Worm (Caenorhabditis elegans) whole organism, late embryonic: ENCODE measurements around the gene kmo-2.

Source experiments
- C08G9.2 ChIP-seq: sonication (generic microtip); optimal IDR thresholded peaks from 2 replicates; lab custom pipeline; 2016; ENCODE audit warnings: mild to moderate bottlenecking, missing genetic modification characterization, moderate library complexity, missing compliant biosample characterization
- F13H6.1 ChIP-seq: sonication (generic microtip); optimal IDR thresholded peaks from 2 replicates; lab custom pipeline; 2016; ENCODE audit warnings: missing genetic modification characterization, missing compliant biosample characterization
- K09A11.1 ChIP-seq: sonication (generic microtip); optimal IDR thresholded peaks from 2 replicates; lab custom pipeline; 2017; ENCODE audit warnings: antibody characterized with exemption, mild to moderate bottlenecking, missing genetic modification characterization, missing compliant biosample characterization; ENCODE audit not compliant: insufficient read depth
- T23F11.4 ChIP-seq: fragments of 200-800 bp; sonication (Bioruptor generic); optimal IDR thresholded peaks from 2 replicates; lab custom pipeline; 2018; ENCODE audit warnings: mild to moderate bottlenecking, missing genetic modification characterization, missing compliant biosample characterization
- ahr-1 ChIP-seq: sonication (generic microtip); optimal IDR thresholded peaks from 2 replicates; lab custom pipeline; 2016; ENCODE audit warnings: missing genetic modification characterization, missing compliant biosample characterization
- ama-1 ChIP-seq: fragments of 150-350 bp; optimal IDR thresholded peaks from 2 replicates; lab custom pipeline; 2014
- ceh-14 ChIP-seq: sonication (generic microtip); optimal IDR thresholded peaks from 2 replicates; lab custom pipeline; 2016; ENCODE audit warnings: missing genotype, missing genetic modification characterization, missing compliant biosample characterization
- ceh-2 ChIP-seq: sonication (generic microtip); optimal IDR thresholded peaks from 2 replicates; lab custom pipeline; 2016; ENCODE audit warnings: missing genotype, missing genetic modification characterization, missing compliant biosample characterization
- ceh-22 ChIP-seq: sonication (generic microtip); optimal IDR thresholded peaks from 2 replicates; lab custom pipeline; 2017; ENCODE audit warnings: missing biosample characterization, missing genetic modification characterization
- ceh-24 ChIP-seq: sonication (generic microtip); optimal IDR thresholded peaks from 2 replicates; lab custom pipeline; 2016; ENCODE audit warnings: mild to moderate bottlenecking, missing genetic modification characterization, missing compliant biosample characterization
- ceh-30 ChIP-seq: fragments of 150-350 bp; optimal IDR thresholded peaks from 2 replicates; lab custom pipeline; 2014; ENCODE audit warnings: missing biosample characterization, missing genetic modification characterization
- ceh-31 ChIP-seq: sonication (generic microtip); optimal IDR thresholded peaks from 2 replicates; lab custom pipeline; 2016; ENCODE audit warnings: missing genetic modification characterization, missing compliant biosample characterization
- ceh-48 ChIP-seq: sonication (generic microtip); optimal IDR thresholded peaks from 2 replicates; lab custom pipeline; 2016; ENCODE audit warnings: missing genetic modification characterization, inconsistent platforms, missing compliant biosample characterization
- ceh-6 ChIP-seq: fragments of 200-800 bp; sonication (Bioruptor generic); optimal IDR thresholded peaks from 2 replicates; lab custom pipeline; 2018; ENCODE audit warnings: mild to moderate bottlenecking, missing genetic modification characterization, missing compliant biosample characterization
- ceh-9 ChIP-seq: sonication (generic microtip); optimal IDR thresholded peaks from 2 replicates; lab custom pipeline; 2016; ENCODE audit warnings: mild to moderate bottlenecking, missing genetic modification characterization, inconsistent platforms, missing compliant biosample characterization
- elt-2 ChIP-seq: sonication (generic microtip); optimal IDR thresholded peaks from 2 replicates; lab custom pipeline; 2016; ENCODE audit warnings: missing genetic modification reagents, missing genetic modification characterization, missing compliant biosample characterization
- elt-4 ChIP-seq: sonication (generic microtip); optimal IDR thresholded peaks from 2 replicates; lab custom pipeline; 2016; ENCODE audit warnings: missing genetic modification characterization, missing compliant biosample characterization
- ets-4 ChIP-seq: sonication (generic microtip); optimal IDR thresholded peaks from 2 replicates; lab custom pipeline; 2016; ENCODE audit warnings: missing genetic modification characterization, missing compliant biosample characterization
- fax-1 ChIP-seq: sonication (generic microtip); optimal IDR thresholded peaks from 2 replicates; lab custom pipeline; 2016; ENCODE audit warnings: missing genotype, missing genetic modification characterization, missing compliant biosample characterization
- fkh-10 ChIP-seq: fragments of 150-350 bp; optimal IDR thresholded peaks from 2 replicates; lab custom pipeline; 2014; ENCODE audit warnings: missing biosample characterization, missing genetic modification reagents, missing genetic modification characterization
- gmeb-2 ChIP-seq: sonication (generic microtip); optimal IDR thresholded peaks from 2 replicates; lab custom pipeline; 2016; ENCODE audit warnings: missing genetic modification characterization, inconsistent platforms, missing compliant biosample characterization
- hlh-13 ChIP-seq: fragments of 200-800 bp; sonication (Bioruptor generic); optimal IDR thresholded peaks from 2 replicates; lab custom pipeline; 2018; ENCODE audit warnings: mild to moderate bottlenecking, missing genetic modification characterization, missing compliant biosample characterization
- hlh-15 ChIP-seq: sonication (generic microtip); optimal IDR thresholded peaks from 2 replicates; lab custom pipeline; 2016; ENCODE audit warnings: missing genetic modification characterization, missing compliant biosample characterization
- lim-6 ChIP-seq: sonication (generic microtip); optimal IDR thresholded peaks from 2 replicates; lab custom pipeline; 2016; ENCODE audit warnings: missing genetic modification characterization, missing compliant biosample characterization
- lin-11 ChIP-seq: fragments of 200-800 bp; sonication (Bioruptor generic); optimal IDR thresholded peaks from 2 replicates; lab custom pipeline; 2018; ENCODE audit warnings: mild to moderate bottlenecking, missing genetic modification characterization, missing compliant biosample characterization
- madf-2 ChIP-seq: sonication (generic microtip); optimal IDR thresholded peaks from 2 replicates; lab custom pipeline; 2017; ENCODE audit warnings: missing genetic modification characterization, missing compliant biosample characterization
- mec-3 ChIP-seq: sonication (generic microtip); optimal IDR thresholded peaks from 2 replicates; lab custom pipeline; 2016; ENCODE audit warnings: borderline replicate concordance, missing genetic modification characterization, missing compliant biosample characterization
- npax-4 ChIP-seq: sonication (generic microtip); optimal IDR thresholded peaks from 2 replicates; lab custom pipeline; 2016; ENCODE audit warnings: missing genetic modification characterization, missing compliant biosample characterization
- odd-2 ChIP-seq: sonication (generic microtip); optimal IDR thresholded peaks from 2 replicates; lab custom pipeline; 2017; ENCODE audit warnings: antibody characterized with exemption, mild to moderate bottlenecking, missing genetic modification characterization, missing compliant biosample characterization
- pag-3 ChIP-seq: sonication (generic microtip); optimal IDR thresholded peaks from 2 replicates; lab custom pipeline; 2016; ENCODE audit warnings: missing compliant biosample characterization, missing genetic modification characterization, borderline replicate concordance
- pax-1 ChIP-seq: fragments of 150-350 bp; optimal IDR thresholded peaks from 2 replicates; lab custom pipeline; 2014; ENCODE audit warnings: missing biosample characterization, missing genetic modification characterization
- pha-4 ChIP-seq: fragments of 150-350 bp; optimal IDR thresholded peaks from 2 replicates; lab custom pipeline; 2018; ENCODE audit warnings: missing biosample characterization, missing genetic modification reagents, missing genetic modification characterization
- pqm-1 ChIP-seq: sonication (generic microtip); optimal IDR thresholded peaks from 2 replicates; lab custom pipeline; 2016; ENCODE audit warnings: missing genetic modification characterization, missing compliant biosample characterization
- pros-1 ChIP-seq: fragments of 150-350 bp; optimal IDR thresholded peaks from 2 replicates; lab custom pipeline; 2014; ENCODE audit warnings: missing biosample characterization, missing genetic modification reagents, missing genetic modification characterization
- ref-2 ChIP-seq: sonication (generic microtip); optimal IDR thresholded peaks from 2 replicates; lab custom pipeline; 2016; ENCODE audit warnings: missing genetic modification characterization, missing compliant biosample characterization
- sdc-2 ChIP-seq: sonication (generic microtip); optimal IDR thresholded peaks from 2 replicates; lab custom pipeline; 2016; ENCODE audit warnings: missing genotype, missing genetic modification characterization, missing compliant biosample characterization
- sox-2 ChIP-seq: fragments of 200-800 bp; sonication (Bioruptor generic); IDR thresholded peaks from 2 replicates; pipeline ENCODE4 v1.3.6; 2022; ENCODE audit warnings: missing genetic modification reagents, missing genetic modification characterization, missing compliant biosample characterization
- syd-9 ChIP-seq: sonication (generic microtip); optimal IDR thresholded peaks from 2 replicates; lab custom pipeline; 2016; ENCODE audit warnings: mild to moderate bottlenecking, missing genetic modification characterization, moderate library complexity, missing compliant biosample characterization
- tbx-2 ChIP-seq: sonication (generic microtip); optimal IDR thresholded peaks from 2 replicates; lab custom pipeline; 2016; ENCODE audit warnings: missing genetic modification characterization, missing compliant biosample characterization
- unc-42 ChIP-seq: sonication (generic microtip); optimal IDR thresholded peaks from 2 replicates; lab custom pipeline; 2016; ENCODE audit warnings: missing genotype, missing genetic modification characterization, missing compliant biosample characterization
- unc-55 ChIP-seq: sonication (generic microtip); optimal IDR thresholded peaks from 2 replicates; lab custom pipeline; 2017; ENCODE audit warnings: missing biosample characterization, missing genetic modification reagents, missing genetic modification characterization
- unc-86 ChIP-seq: sonication (generic microtip); optimal IDR thresholded peaks from 2 replicates; lab custom pipeline; 2016; ENCODE audit warnings: missing genetic modification characterization, missing compliant biosample characterization
- zip-5 ChIP-seq: sonication (generic microtip); optimal IDR thresholded peaks from 2 replicates; lab custom pipeline; 2016; ENCODE audit warnings: missing genetic modification characterization, missing compliant biosample characterization
- ztf-16 ChIP-seq: sonication (generic microtip); optimal IDR thresholded peaks from 2 replicates; lab custom pipeline; 2017; ENCODE audit warnings: missing genetic modification characterization, missing compliant biosample characterization

The kmo-2 gene

DNA sequence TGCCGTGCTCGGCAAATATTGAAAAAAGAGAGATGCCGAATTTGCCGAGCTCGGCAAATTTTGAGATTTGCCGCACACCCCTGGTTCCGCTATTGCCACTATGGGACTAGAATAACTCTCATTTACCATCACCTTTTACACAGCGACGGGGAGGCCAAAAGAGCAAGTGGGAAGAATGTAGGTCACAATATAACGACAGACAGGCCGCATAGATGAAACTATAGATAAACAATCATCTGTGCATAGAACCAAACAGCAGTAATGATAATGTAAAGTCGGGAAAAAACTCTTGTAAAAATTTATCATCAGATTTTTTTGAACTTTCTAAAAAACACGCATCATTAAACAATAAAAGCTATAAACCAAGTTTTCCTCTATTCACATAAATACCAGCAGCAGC, at the start of gene kmo-2:
kmo-2 (minus strand) TSS at position 101 of the 400 bp plus-strand sequence.
- TF ChIP-seq ceh-30 (tag; lab: Kevin White, UChicago) = no peak
- TF ChIP-seq pax-1 (tag; lab: Kevin White, UChicago) = no peak
- no peak for TF ChIP-seq unc-86
- TF ChIP-seq ceh-22 (tag; lab: Kevin White, UChicago) = no peak
- TF ChIP-seq npax-4 = no peak
- no peak for TF ChIP-seq zip-5 (tag; lab: Kevin White, UChicago)
- no peak for TF ChIP-seq lim-6
- no peak for TF ChIP-seq pha-4 (tag; lab: Kevin White, UChicago)
- no peak for TF ChIP-seq ahr-1 (tag; lab: Kevin White, UChicago)
- no peak for TF ChIP-seq pag-3 (tag; lab: Kevin White, UChicago)
- no peak for TF ChIP-seq F13H6.1 (tag; lab: Kevin White, UChicago)
- TF ChIP-seq elt-4 (tag; lab: Kevin White, UChicago) = no peak

DNA sequence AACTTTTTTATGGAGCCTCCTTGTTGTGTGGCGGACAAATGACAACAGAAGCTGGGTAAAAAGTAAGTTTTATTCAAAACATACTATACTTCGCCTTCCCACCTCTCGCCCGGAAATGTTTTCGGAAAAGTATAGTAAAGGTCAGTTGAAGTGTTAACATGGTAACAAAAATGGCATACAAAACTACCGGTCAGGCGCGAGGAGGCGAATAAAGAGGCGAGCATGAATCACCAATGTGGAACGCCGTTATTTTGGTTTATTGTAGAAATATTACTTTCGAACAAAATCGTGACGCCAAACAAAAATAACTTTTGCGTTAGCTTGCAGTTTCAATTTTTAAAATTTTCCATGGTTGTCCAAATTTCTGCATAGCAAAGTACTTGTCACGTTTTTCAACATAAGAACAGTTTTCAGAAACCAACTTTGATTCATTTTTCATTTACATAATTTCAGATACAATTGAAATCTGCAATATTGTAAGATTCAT, 49.3 kb upstream of the kmo-2 start, which contains the start of gene C13C4.8:
C13C4.8 (plus strand) TSS at position 437 of the 487 bp plus-strand sequence.
- no peak for TF ChIP-seq K09A11.1
- TF ChIP-seq T23F11.4 = no peak
- TF ChIP-seq ama-1 (lab: Kevin White, UChicago) = no peak

DNA sequence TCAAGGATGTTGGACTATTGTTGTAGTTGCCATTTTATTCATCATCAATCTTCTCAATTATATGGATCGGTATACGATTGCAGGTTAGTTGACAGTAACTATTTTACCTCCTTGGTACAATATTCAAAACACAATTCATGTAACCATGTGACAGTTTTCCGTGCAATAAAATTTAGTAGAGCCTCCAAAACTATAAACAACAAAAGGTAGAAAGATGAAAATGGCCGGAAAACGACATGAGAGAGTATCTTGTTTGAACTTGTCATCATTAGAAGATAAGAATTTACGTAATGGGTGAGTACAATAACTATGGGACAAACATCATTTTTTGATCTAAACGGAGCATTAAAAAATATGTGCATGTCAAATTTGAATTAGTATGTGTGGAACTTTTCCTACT, 46.8 kb upstream of the kmo-2 start:
- no peak for TF ChIP-seq ceh-6 (GFP tag; lab: Kevin White, UChicago)
- no peak for TF ChIP-seq pros-1 (tag; lab: Kevin White, UChicago)
- no peak for TF ChIP-seq tbx-2 (tag; lab: Kevin White, UChicago)
- TF ChIP-seq ama-1 (lab: Kevin White, UChicago) = no peak
- no peak for TF ChIP-seq unc-55 (GFP tag; lab: Kevin White, UChicago)
- no peak for TF ChIP-seq pqm-1 (tag; lab: Kevin White, UChicago)
- no peak for TF ChIP-seq ceh-14
- no peak for TF ChIP-seq fkh-10
- TF ChIP-seq hlh-15 (tag; lab: Kevin White, UChicago) = no peak
- TF ChIP-seq C08G9.2 = no peak
- no peak for TF ChIP-seq ref-2
- TF ChIP-seq syd-9 = no peak
- no peak for TF ChIP-seq T23F11.4
- TF ChIP-seq lin-11 (tag; lab: Kevin White, UChicago) = no peak
- no peak for TF ChIP-seq sdc-2 (tag; lab: Kevin White, UChicago)
- no peak for TF ChIP-seq ceh-48
- TF ChIP-seq K09A11.1 = no peak

- TF ChIP-seq pax-1 (tag; lab: Kevin White, UChicago) = no peak
- TF ChIP-seq gmeb-2 (tag; lab: Kevin White, UChicago) = no peak
- no peak for TF ChIP-seq lin-11 (tag; lab: Kevin White, UChicago)
- TF ChIP-seq syd-9 = no peak
- TF ChIP-seq K09A11.1 = no peak
- TF ChIP-seq sox-2 (GFP tag; lab: Robert Waterston, UW) = no peak
- no peak for TF ChIP-seq elt-2 (tag; lab: Kevin White, UChicago)
- TF ChIP-seq elt-4 (tag; lab: Kevin White, UChicago) = no peak
- TF ChIP-seq lim-6 = no peak
- no peak for TF ChIP-seq ets-4 (tag; lab: Kevin White, UChicago)
- no peak for TF ChIP-seq hlh-15 (tag; lab: Kevin White, UChicago)
- no peak for TF ChIP-seq ceh-9 (tag; lab: Kevin White, UChicago)
- TF ChIP-seq odd-2 (tag; lab: Kevin White, UChicago) = no peak
- TF ChIP-seq, all 69 proteins: peak for 0
These were observed 46.4 kb upstream of the kmo-2 start, which contains the start of gene spin-1 for ce11 chrV:12114693-12115092. Gene spin-1 (plus strand): TSS chrV:12114993.

DNA sequence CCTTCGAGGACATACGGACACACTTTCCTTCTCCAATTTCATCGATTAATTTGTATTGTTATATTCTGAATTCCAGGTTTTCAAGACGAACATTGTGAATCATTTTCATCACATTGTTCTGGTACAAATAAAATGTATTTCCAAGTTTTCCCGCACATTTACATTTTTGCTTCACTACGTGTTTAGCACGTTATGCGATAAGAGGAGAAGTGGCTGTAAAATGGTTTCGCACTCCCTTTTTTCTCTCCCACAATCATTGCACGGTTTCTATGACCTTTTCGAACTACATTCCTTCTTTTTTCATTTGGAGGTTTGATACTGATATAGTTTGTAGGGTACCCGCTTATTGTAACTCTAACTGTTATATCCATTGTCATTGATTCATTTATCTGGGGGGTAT, 45.4 kb upstream of the kmo-2 start:
- TF ChIP-seq fax-1 (tag; lab: Kevin White, UChicago) = no peak
- no peak for TF ChIP-seq madf-2 (tag; lab: Kevin White, UChicago)
- TF ChIP-seq npax-4 = no peak
- no peak for TF ChIP-seq ceh-2
- no peak for TF ChIP-seq tbx-2 (tag; lab: Kevin White, UChicago)
- TF ChIP-seq pros-1 (tag; lab: Kevin White, UChicago) = no peak
- TF ChIP-seq odd-2 (tag; lab: Kevin White, UChicago) = no peak
- no peak for TF ChIP-seq ets-4 (tag; lab: Kevin White, UChicago)
- no peak for TF ChIP-seq ahr-1 (tag; lab: Kevin White, UChicago)
- TF ChIP-seq unc-42 (tag; lab: Kevin White, UChicago) = no peak
- no peak for TF ChIP-seq ceh-14
- no peak for TF ChIP-seq pqm-1 (tag; lab: Kevin White, UChicago)
- no peak for TF ChIP-seq ceh-24
- no peak for TF ChIP-seq ztf-16
- TF ChIP-seq mec-3 (tag; lab: Kevin White, UChicago) = no peak
- no peak for TF ChIP-seq hlh-13 (GFP tag; lab: Kevin White, UChicago)
- no peak for TF ChIP-seq ceh-31 (tag; lab: Kevin White, UChicago)
- no peak for TF ChIP-seq syd-9
- TF ChIP-seq C08G9.2 = no peak
- TF ChIP-seq sdc-2 (tag; lab: Kevin White, UChicago) = no peak
